Worm (Caenorhabditis elegans) whole organism, midembryonic: Measurements from ENCODE around the gene abts-4.

ENCODE experiments used
- flt-1 ChIP-seq: fragments of 200-800 bp; sonication (Bioruptor generic); IDR thresholded peaks from 2 replicates; pipeline ENCODE4 v1.3.6; 2022; ENCODE audit warnings: missing genetic modification characterization, missing compliant biosample characterization
- ref-1 ChIP-seq: fragments of 200-800 bp; sonication (Bioruptor generic); conservative IDR thresholded peaks from 2 replicates; pipeline ENCODE4 v1.3.6; 2022; ENCODE audit warnings: missing genetic modification reagents, missing genetic modification characterization, missing compliant biosample characterization
- tab-1 ChIP-seq: fragments of 200-800 bp; sonication (Bioruptor generic); IDR thresholded peaks from 2 replicates; pipeline ENCODE4 v1.3.6; 2022; ENCODE audit warnings: missing genetic modification characterization, missing compliant biosample characterization

DNA sequence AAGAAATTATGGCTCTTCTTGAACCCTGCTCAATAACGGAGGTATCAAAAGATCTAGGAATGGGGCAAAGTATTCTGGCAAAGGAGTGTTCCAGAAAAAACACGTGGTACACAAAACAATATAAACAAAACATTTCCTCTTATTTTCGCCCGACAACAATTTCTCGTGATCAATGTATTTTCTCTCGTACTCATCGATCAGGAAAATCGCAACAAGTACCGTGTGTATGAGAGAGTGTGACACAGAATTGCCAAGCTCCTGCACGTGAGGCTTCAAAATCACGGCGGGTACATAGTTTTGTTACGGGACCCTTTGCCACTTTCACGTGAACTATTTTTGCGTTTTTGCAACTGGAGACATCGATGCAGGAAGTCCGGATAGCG is 20.6 kb downstream of the abts-4 start:
- TF ChIP-seq ref-1 (no peak), flt-1 (GFP tag; lab: Robert Waterston, UW) (no peak), tab-1 (GFP tag; lab: Robert Waterston, UW) (no peak)
